Worm (Caenorhabditis elegans) whole organism, L4 larva: ENCODE measurements around the gene ppk-3.

Source experiments
- D1046.2 ChIP-seq: fragments of 200-800 bp; sonication (Bioruptor generic); IDR thresholded peaks from 2 replicates; pipeline ENCODE4 v1.3.6; 2022; ENCODE audit warnings: missing genetic modification characterization, missing compliant biosample characterization
- F26F4.8 ChIP-seq: fragments of 200-800 bp; sonication (Bioruptor generic); conservative IDR thresholded peaks from 2 replicates; pipeline ENCODE4 v1.3.6; 2022; ENCODE audit warnings: missing genetic modification characterization, missing compliant biosample characterization
- R02D3.7 ChIP-seq: fragments of 150-350 bp; sonication (generic microtip); optimal IDR thresholded peaks from 3 replicates; lab custom pipeline; 2014; ENCODE audit warnings: missing biosample characterization, missing genetic modification characterization
- T20F7.1 ChIP-seq: fragments of 200-800 bp; sonication (Bioruptor generic); optimal IDR thresholded peaks from 2 replicates; lab custom pipeline; 2018; ENCODE audit warnings: mild to moderate bottlenecking, missing genetic modification characterization, missing compliant biosample characterization
- T26A8.4 ChIP-seq: fragments of 200-800 bp; sonication (Bioruptor generic); IDR thresholded peaks from 2 replicates; pipeline ENCODE4 v1.3.6; 2022; ENCODE audit warnings: missing genetic modification characterization, missing compliant biosample characterization
- aha-1 ChIP-seq: fragments of 150-350 bp; peaks from one replicate; lab custom pipeline; 2014; ENCODE audit warnings: missing biosample characterization, missing genetic modification characterization
- ama-1 ChIP-seq: fragments of 150-350 bp; optimal IDR thresholded peaks from 2 replicates; lab custom pipeline; 2014; ENCODE audit warnings: inconsistent platforms, mixed read lengths
- arid-1 ChIP-seq: fragments of 200-800 bp; sonication (Bioruptor generic); conservative IDR thresholded peaks from 2 replicates; pipeline ENCODE4 v1.3.6; 2022; ENCODE audit warnings: missing genetic modification reagents, missing genetic modification characterization, missing compliant biosample characterization
- attf-4 ChIP-seq: sonication (generic microtip); optimal IDR thresholded peaks from 3 replicates; lab custom pipeline; 2017; ENCODE audit warnings: missing biosample characterization, missing genetic modification characterization
- ceh-20 ChIP-seq: fragments of 200-800 bp; sonication (Bioruptor generic); IDR thresholded peaks from 2 replicates; pipeline ENCODE4 v1.3.6; 2022; ENCODE audit warnings: missing genetic modification reagents, missing genetic modification characterization, missing compliant biosample characterization
- ceh-82 ChIP-seq: sonication (generic microtip); optimal IDR thresholded peaks from 2 replicates; lab custom pipeline; 2017; ENCODE audit warnings: missing biosample characterization, missing genetic modification characterization
- daf-16 ChIP-seq, 3 experiments: sonication (generic microtip); optimal IDR thresholded peaks; 2 replicates each; lab custom pipeline; 2016 to 2017; ENCODE audit warnings: missing genetic modification characterization in 3 of 3, missing genetic modification reagents in 3 of 3, mild to moderate bottlenecking in 2 of 3, missing compliant biosample characterization in 2 of 3, missing biosample characterization in 1 of 3, moderate library complexity in 1 of 3
- dmd-6 ChIP-seq: fragments of 200-800 bp; sonication (Bioruptor generic); IDR thresholded peaks from 2 replicates; pipeline ENCODE4 v1.3.6; 2022; ENCODE audit warnings: missing genetic modification reagents, missing genetic modification characterization, missing compliant biosample characterization
- dve-1 ChIP-seq: sonication (generic microtip); optimal IDR thresholded peaks from 2 replicates; lab custom pipeline; 2017; ENCODE audit warnings: antibody characterized with exemption, mild to moderate bottlenecking, missing genetic modification characterization, missing compliant biosample characterization; ENCODE audit not compliant: insufficient read depth
- egl-27 ChIP-seq: sonication (generic microtip); optimal IDR thresholded peaks from 3 replicates; lab custom pipeline; 2017; ENCODE audit warnings: missing biosample characterization, missing genetic modification reagents, missing genetic modification characterization
- hlh-11 ChIP-seq: fragments of 200-800 bp; sonication (Bioruptor generic); optimal IDR thresholded peaks from 2 replicates; lab custom pipeline; 2018; ENCODE audit warnings: mild to moderate bottlenecking, missing genetic modification characterization, missing compliant biosample characterization
- hlh-30 ChIP-seq: sonication (generic microtip); optimal IDR thresholded peaks from 2 replicates; lab custom pipeline; 2017; ENCODE audit warnings: antibody characterized with exemption, mild to moderate bottlenecking, missing genetic modification characterization, missing compliant biosample characterization; ENCODE audit not compliant: insufficient read depth
- hmg-1.1 ChIP-seq: fragments of 200-800 bp; sonication (Bioruptor generic); IDR thresholded peaks from 2 replicates; pipeline ENCODE4 v1.3.6; 2022; ENCODE audit warnings: missing genetic modification reagents, missing genetic modification characterization, missing compliant biosample characterization
- jun-1 ChIP-seq: fragments of 150-350 bp; optimal IDR thresholded peaks from 2 replicates; lab custom pipeline; 2014; ENCODE audit warnings: missing biosample characterization, missing genetic modification reagents, missing genetic modification characterization
- lim-7 ChIP-seq: fragments of 200-800 bp; sonication (Bioruptor generic); IDR thresholded peaks from 2 replicates; pipeline ENCODE4 v1.3.6; 2022; ENCODE audit warnings: missing genetic modification characterization, missing compliant biosample characterization
- lin-13 ChIP-seq: fragments of 150-350 bp; optimal IDR thresholded peaks from 2 replicates; lab custom pipeline; 2014; ENCODE audit warnings: missing biosample characterization, missing genetic modification reagents, missing genetic modification characterization
- lin-38 ChIP-seq: fragments of 200-800 bp; sonication (Bioruptor generic); IDR thresholded peaks from 2 replicates; pipeline ENCODE4 v1.3.6; 2022; ENCODE audit warnings: missing genetic modification reagents, missing genetic modification characterization, missing compliant biosample characterization
- lsy-2 ChIP-seq, 2 experiments: fragments of 150-350 bp in 1 of 2; sonication (generic microtip) in 1 of 2; optimal IDR thresholded peaks; 2 replicates each; lab custom pipeline; 2014 to 2017; ENCODE audit warnings: missing biosample characterization in 2 of 2, missing genetic modification characterization in 2 of 2
- madf-9 ChIP-seq: fragments of 200-800 bp; sonication (Bioruptor generic); conservative IDR thresholded peaks from 2 replicates; pipeline ENCODE4 v1.3.6; 2022; ENCODE audit warnings: missing genetic modification reagents, missing genetic modification characterization, missing compliant biosample characterization
- mdl-1 ChIP-seq, 2 experiments: fragments of 150-350 bp in 1 of 2; sonication (generic microtip) in 1 of 2; optimal IDR thresholded peaks; 2 replicates each; lab custom pipeline; 2014 to 2017; ENCODE audit warnings: missing biosample characterization in 2 of 2, missing genetic modification characterization in 2 of 2
- mdt-29 ChIP-seq: fragments of 200-800 bp; sonication (Bioruptor generic); IDR thresholded peaks from 2 replicates; pipeline ENCODE4 v1.3.6; 2022; ENCODE audit warnings: missing genetic modification reagents, missing genetic modification characterization, missing compliant biosample characterization
- mep-1 ChIP-seq: fragments of 150-350 bp; sonication (generic microtip); optimal IDR thresholded peaks from 3 replicates; lab custom pipeline; 2014; ENCODE audit warnings: missing biosample characterization, missing genetic modification characterization
- mes-2 ChIP-seq: sonication (generic microtip); optimal IDR thresholded peaks from 2 replicates; lab custom pipeline; 2016; ENCODE audit warnings: missing genotype, mild to moderate bottlenecking, missing genetic modification characterization, missing compliant biosample characterization; ENCODE audit not compliant: poor library complexity, severe bottlenecking
- mxl-3 ChIP-seq: fragments of 200-800 bp; sonication (Bioruptor generic); optimal IDR thresholded peaks from 2 replicates; lab custom pipeline; 2018; ENCODE audit warnings: mild to moderate bottlenecking, missing genetic modification characterization, missing compliant biosample characterization
- nhr-10 ChIP-seq: fragments of 150-350 bp; optimal IDR thresholded peaks from 2 replicates; lab custom pipeline; 2014; ENCODE audit warnings: missing biosample characterization, missing genetic modification characterization
- nhr-111 ChIP-seq: fragments of 200-800 bp; sonication (Bioruptor generic); optimal IDR thresholded peaks from 2 replicates; lab custom pipeline; 2018; ENCODE audit warnings: mild to moderate bottlenecking, missing genetic modification characterization, missing compliant biosample characterization
- nhr-25 ChIP-seq: sonication (generic microtip); optimal IDR thresholded peaks from 2 replicates; lab custom pipeline; 2017; ENCODE audit warnings: missing genetic modification characterization, mild to moderate bottlenecking, missing compliant biosample characterization, antibody characterized with exemption, moderate library complexity, borderline replicate concordance; ENCODE audit not compliant: insufficient read depth
- nhr-28 ChIP-seq: fragments of 150-350 bp; optimal IDR thresholded peaks from 2 replicates; lab custom pipeline; 2014; ENCODE audit warnings: missing biosample characterization, missing genetic modification characterization
- nhr-48 ChIP-seq: sonication (generic microtip); optimal IDR thresholded peaks from 2 replicates; lab custom pipeline; 2016; ENCODE audit warnings: mild to moderate bottlenecking, missing genetic modification characterization, missing compliant biosample characterization
- nhr-6 ChIP-seq: fragments of 150-350 bp; optimal IDR thresholded peaks from 2 replicates; lab custom pipeline; 2014; ENCODE audit warnings: missing biosample characterization, missing genetic modification characterization
- php-3 ChIP-seq: fragments of 200-800 bp; sonication (Bioruptor generic); IDR thresholded peaks from 2 replicates; pipeline ENCODE4 v1.3.6; 2022; ENCODE audit warnings: missing genetic modification reagents, missing genetic modification characterization, missing compliant biosample characterization
- rbr-2 ChIP-seq: sonication (generic microtip); optimal IDR thresholded peaks from 2 replicates; lab custom pipeline; 2016; ENCODE audit warnings: missing genotype, missing genetic modification characterization, missing compliant biosample characterization
- saeg-2 ChIP-seq: fragments of 200-800 bp; sonication (Bioruptor generic); IDR thresholded peaks from 2 replicates; pipeline ENCODE4 v1.3.6; 2022; ENCODE audit warnings: missing genetic modification reagents, missing genetic modification characterization, missing compliant biosample characterization
- tra-1 ChIP-seq: fragments of 200-800 bp; sonication (Bioruptor generic); IDR thresholded peaks from 2 replicates; pipeline ENCODE4 v1.3.6; 2022; ENCODE audit warnings: missing genetic modification reagents, missing genetic modification characterization, missing compliant biosample characterization

Gene ppk-3

ce11 chrX:12990529-12991520, 15.4 kb upstream of the ppk-3 start, which contains the start of the genes F11C1.1 and vwa-8:
F11C1.1 (minus strand) TSS chrX:12990579.
vwa-8 (plus strand) TSS chrX:12991470.
- TF ChIP-seq dmd-6 (GFP tag; lab: Robert Waterston, UW): peak; percentile 46; the same call in 1 of the 2 replicates
- TF ChIP-seq lin-38 (GFP tag; lab: Robert Waterston, UW): 0 out of 2 replicates have a peak, but pooled peaks have one; percentile 28
- TF ChIP-seq tra-1 (GFP tag; lab: Robert Waterston, UW): no peak
- no peak for TF ChIP-seq attf-4
- TF ChIP-seq mxl-3 (GFP tag; lab: Kevin White, UChicago): peak; percentile 14
- peak; percentile 74 for TF ChIP-seq nhr-6
- peak; percentile 79 for TF ChIP-seq hlh-30 (tag; lab: Kevin White, UChicago)
- TF ChIP-seq saeg-2 (GFP tag; lab: Robert Waterston, UW): 0 out of 2 replicates have a peak, but pooled peaks have one; percentile 63
- no peak for TF ChIP-seq F26F4.8 (GFP tag; lab: Robert Waterston, UW)
- TF ChIP-seq R02D3.7 (tag; lab: Kevin White, UChicago): no peak
- no peak for TF ChIP-seq lim-7
- no peak for TF ChIP-seq php-3 (GFP tag; lab: Robert Waterston, UW)
- TF ChIP-seq nhr-48 (tag; lab: Kevin White, UChicago): peak; percentile 58
- TF ChIP-seq madf-9 (GFP tag; lab: Robert Waterston, UW): no peak
- peak; percentile 74 for TF ChIP-seq ceh-20
- no peak for TF ChIP-seq lin-13 (GFP tag; lab: Kevin White, UChicago)
- peak; percentile 64; the same call in 1 of the 2 replicates for TF ChIP-seq T26A8.4 (GFP tag; lab: Robert Waterston, UW)
- peak in 1 of 2 experiments; percentile 18 for TF ChIP-seq daf-16 (GFP tag; optimal IDR thresholded peaks at IDR 0.05; lab: Kevin White, UChicago)
- TF ChIP-seq daf-16 (tag; optimal IDR thresholded peaks at IDR 0.05; lab: Kevin White, UChicago): peak; percentile 53
- TF ChIP-seq arid-1: 0 out of 2 replicates have a peak, but pooled peaks have one; percentile 28
- TF ChIP-seq mdl-1 (tag; optimal IDR thresholded peaks at IDR 0.05; lab: Kevin White, UChicago): no peak
- peak; percentile 49 for TF ChIP-seq T20F7.1 (GFP tag; lab: Kevin White, UChicago)
- TF ChIP-seq nhr-25 (tag; lab: Kevin White, UChicago): peak; percentile 82
- peak; percentile 30 for TF ChIP-seq mes-2 (tag; lab: Kevin White, UChicago)
- peak; percentile 65 for TF ChIP-seq hlh-11
- TF ChIP-seq lsy-2 (tag; optimal IDR thresholded peaks at IDR 0.05; lab: Kevin White, UChicago): peak in 1 of 2 experiments; percentile 24
- peak; percentile 89 for TF ChIP-seq nhr-10
- peak; percentile 98 for TF ChIP-seq aha-1 (tag; lab: Kevin White, UChicago)
- peak; percentile 25 for TF ChIP-seq nhr-28 (tag; lab: Kevin White, UChicago)
- TF ChIP-seq dve-1 (tag; lab: Kevin White, UChicago): peak; percentile 46
- no peak for TF ChIP-seq mdt-29 (GFP tag; lab: Robert Waterston, UW)
- peak; percentile 36 for TF ChIP-seq mep-1
- no peak for TF ChIP-seq jun-1 (tag; lab: Kevin White, UChicago)
- TF ChIP-seq, all 104 proteins: peak for 21

ce11 chrX:12989205-12989604, 13.8 kb upstream of the ppk-3 start, which contains the start of gene F11C1.7:
F11C1.7 (plus strand) TSS chrX:12989344.
- TF ChIP-seq mes-2 (tag; lab: Kevin White, UChicago) (peak; percentile 38), ceh-82 (tag; lab: Kevin White, UChicago) (no peak), ama-1 (lab: Kevin White, UChicago) (no peak), rbr-2 (peak; percentile 3), daf-16 (GFP tag; optimal IDR thresholded peaks at IDR 0.05; lab: Kevin White, UChicago) (no peak), daf-16 (tag; optimal IDR thresholded peaks at IDR 0.05; lab: Kevin White, UChicago) (peak; percentile 73), dve-1 (tag; lab: Kevin White, UChicago) (peak; percentile 40), hlh-30 (tag; lab: Kevin White, UChicago) (peak; percentile 29), nhr-111 (no peak), egl-27 (no peak), lsy-2 (tag; optimal IDR thresholded peaks at IDR 0.05; lab: Kevin White, UChicago) (peak in 1 of 2 experiments; percentile 52), mep-1 (peak; percentile 53), hlh-11 (peak; percentile 12), T26A8.4 (GFP tag; lab: Robert Waterston, UW) (no peak), D1046.2 (no peak), T20F7.1 (GFP tag; lab: Kevin White, UChicago) (peak; percentile 88), hmg-1.1 (GFP tag; lab: Robert Waterston, UW) (peak; percentile 49; the same call in 1 of the 2 replicates)
